Worm (Caenorhabditis elegans): Measurements from ENCODE around the gene clec-66.

The clec-66 gene

ce11 chrII:12918960-12919553 is 14.9 kb downstream of the clec-66 start, which contains the start of the genes F58G1.2 and wago-4:
Gene F58G1.2 (minus strand): TSS chrII:12919010.
Gene wago-4 (plus strand): TSS chrII:12919551.
- TF ChIP-seq mec-3 (tag; optimal IDR thresholded peaks at IDR 0.05; ENCODE audit: borderline replicate concordance) (no peak), ceh-30 (tag; optimal IDR thresholded peaks at IDR 0.05) (no peak), fkh-10 (GFP tag; optimal IDR thresholded peaks at IDR 0.05) (no peak), ref-2 (tag; optimal IDR thresholded peaks at IDR 0.05) (no peak), pqm-1 (tag; optimal IDR thresholded peaks at IDR 0.05) (no peak), ceh-31 (tag; optimal IDR thresholded peaks at IDR 0.05) (no peak), pha-2 (tag; optimal IDR thresholded peaks at IDR 0.05) (no peak), odd-2 (tag; optimal IDR thresholded peaks at IDR 0.05) (no peak), tbx-2 (tag; optimal IDR thresholded peaks at IDR 0.05) (no peak)

- no peak for TF ChIP-seq C38D4.7 (GFP tag; optimal IDR thresholded peaks at IDR 0.05)
These were observed 17.3 kb downstream of the clec-66 start for ce11 chrII:12921478-12921877.

ce11 chrII:12923225-12923624 is 19.0 kb downstream of the clec-66 start:
- TF ChIP-seq gmeb-2 (tag; optimal IDR thresholded peaks at IDR 0.05) (no peak), pax-1 (tag; optimal IDR thresholded peaks at IDR 0.05) (no peak), madf-2 (tag; optimal IDR thresholded peaks at IDR 0.05) (no peak), ceh-22 (tag; optimal IDR thresholded peaks at IDR 0.05) (no peak), K09A11.1 (tag; optimal IDR thresholded peaks at IDR 0.05; ENCODE audit: insufficient read depth) (no peak), ceh-45 (GFP tag; IDR thresholded peaks at IDR 0.05) (no peak), ceh-14 (tag; optimal IDR thresholded peaks at IDR 0.05) (no peak), hlh-30 (tag; optimal IDR thresholded peaks at IDR 0.05; ENCODE audit: insufficient read depth) (no peak), ttx-3 (tag; optimal IDR thresholded peaks at IDR 0.05) (no peak), ztf-16 (tag; optimal IDR thresholded peaks at IDR 0.05) (no peak), mec-3 (tag; optimal IDR thresholded peaks at IDR 0.05; ENCODE audit: borderline replicate concordance) (no peak), ceh-9 (tag; optimal IDR thresholded peaks at IDR 0.05) (no peak), unc-55 (GFP tag; optimal IDR thresholded peaks at IDR 0.05) (no peak), ceh-31 (tag; optimal IDR thresholded peaks at IDR 0.05) (no peak), pqm-1 (tag; optimal IDR thresholded peaks at IDR 0.05) (no peak)

- no peak for TF ChIP-seq K02D7.2 (tag; optimal IDR thresholded peaks at IDR 0.05)
- no peak for TF ChIP-seq hlh-30 (tag; optimal IDR thresholded peaks at IDR 0.05; ENCODE audit: insufficient read depth)
- no peak for TF ChIP-seq ceh-34 (tag; optimal IDR thresholded peaks at IDR 0.05)
- no peak for TF ChIP-seq pros-1 (tag; optimal IDR thresholded peaks at IDR 0.05)
- TF ChIP-seq pha-4 (tag; optimal IDR thresholded peaks at IDR 0.05), result no peak
- TF ChIP-seq ceh-24 (tag; optimal IDR thresholded peaks at IDR 0.05), result no peak
- no peak for TF ChIP-seq ahr-1 (tag; optimal IDR thresholded peaks at IDR 0.05)
- TF ChIP-seq unc-42 (tag; optimal IDR thresholded peaks at IDR 0.05), result no peak
- TF ChIP-seq ceh-45 (GFP tag; IDR thresholded peaks at IDR 0.05), result no peak
- TF ChIP-seq nhr-232 (tag; optimal IDR thresholded peaks at IDR 0.05), result no peak
- TF ChIP-seq madf-2 (tag; optimal IDR thresholded peaks at IDR 0.05), result no peak
- no peak for TF ChIP-seq unc-55 (GFP tag; optimal IDR thresholded peaks at IDR 0.05)
- no peak for TF ChIP-seq dmd-4 (tag; optimal IDR thresholded peaks at IDR 0.05; ENCODE audit: borderline replicate concordance)
- TF ChIP-seq ceh-48 (tag; optimal IDR thresholded peaks at IDR 0.05), result no peak
- no peak for TF ChIP-seq fax-1 (tag; optimal IDR thresholded peaks at IDR 0.05)
- TF ChIP-seq ceh-30 (tag; optimal IDR thresholded peaks at IDR 0.05), result no peak
- TF ChIP-seq F13H6.1 (tag; optimal IDR thresholded peaks at IDR 0.05), result no peak
- TF ChIP-seq hlh-8 (tag; optimal IDR thresholded peaks at IDR 0.05), result no peak
- TF ChIP-seq fkh-10 (GFP tag; optimal IDR thresholded peaks at IDR 0.05), result no peak
These were observed 21.4 kb downstream of the clec-66 start, which contains the start of gene F58G1.8 for ce11 chrII:12925551-12925950. Gene F58G1.8 (minus strand): TSS chrII:12925651.
